Worm (Caenorhabditis elegans) whole organism, young adult: ENCODE data around the gene srh-292.
A peak's percentile ranks its signal among the peaks of the same experiment; 100 is the strongest.

Experiments used
- B0261.1 ChIP-seq: sonication (generic microtip); optimal IDR thresholded peaks from 2 replicates; lab custom pipeline; 2016; ENCODE audit warnings: mild to moderate bottlenecking, missing genetic modification characterization, moderate library complexity, missing compliant biosample characterization
- F39B2.1 ChIP-seq: fragments of 200-800 bp; sonication (Bioruptor generic); IDR thresholded peaks from 2 replicates; pipeline ENCODE4 v1.3.6; 2022; ENCODE audit warnings: missing genetic modification reagents, missing genetic modification characterization, missing compliant biosample characterization
- Y53G8AR.9 ChIP-seq: fragments of 200-800 bp; sonication (Bioruptor generic); conservative IDR thresholded peaks from 2 replicates; pipeline ENCODE4 v1.3.6; 2022; ENCODE audit warnings: missing genetic modification reagents, missing genetic modification characterization, missing compliant biosample characterization
- Y79H2A.3 ChIP-seq: fragments of 200-800 bp; sonication (Bioruptor generic); conservative IDR thresholded peaks from 2 replicates; pipeline ENCODE4 v1.3.6; 2022; ENCODE audit warnings: missing genetic modification reagents, missing genetic modification characterization, missing compliant biosample characterization
- aptf-2 ChIP-seq: fragments of 200-800 bp; sonication (Bioruptor generic); conservative IDR thresholded peaks from 2 replicates; pipeline ENCODE4 v1.3.6; 2022; ENCODE audit warnings: missing genetic modification reagents, missing genetic modification characterization, missing compliant biosample characterization
- attf-6 ChIP-seq: fragments of 200-800 bp; sonication (Bioruptor generic); IDR thresholded peaks from 2 replicates; pipeline ENCODE4 v1.3.6; 2022; ENCODE audit warnings: missing genetic modification reagents, missing genetic modification characterization, missing compliant biosample characterization
- cebp-2 ChIP-seq: fragments of 200-800 bp; sonication (Bioruptor generic); IDR thresholded peaks from 2 replicates; pipeline ENCODE4 v1.3.6; 2022; ENCODE audit warnings: missing genetic modification characterization, missing compliant biosample characterization
- dox-1 ChIP-seq: fragments of 200-800 bp; sonication (Bioruptor generic); IDR thresholded peaks from 2 replicates; pipeline ENCODE4 v1.3.6; 2022; ENCODE audit warnings: missing genetic modification reagents, missing genetic modification characterization, missing compliant biosample characterization
- efl-1 ChIP-seq: fragments of 150-350 bp; optimal IDR thresholded peaks from 2 replicates; lab custom pipeline; 2014; ENCODE audit warnings: missing biosample characterization, missing genetic modification reagents, missing genetic modification characterization
- egl-18 ChIP-seq: fragments of 200-800 bp; sonication (Bioruptor generic); IDR thresholded peaks from 2 replicates; pipeline ENCODE4 v1.3.6; 2022; ENCODE audit warnings: missing genetic modification reagents, missing genetic modification characterization, missing compliant biosample characterization
- egl-44 ChIP-seq: fragments of 200-800 bp; sonication (Bioruptor generic); IDR thresholded peaks from 2 replicates; pipeline ENCODE4 v1.3.6; 2022; ENCODE audit warnings: missing genetic modification reagents, missing genetic modification characterization, missing compliant biosample characterization
- ekl-4 ChIP-seq: fragments of 200-800 bp; sonication (Bioruptor generic); IDR thresholded peaks from 2 replicates; pipeline ENCODE4 v1.3.6; 2022; ENCODE audit warnings: missing genetic modification reagents, missing genetic modification characterization, missing compliant biosample characterization
- hrde-1 ChIP-seq: sonication (generic microtip); optimal IDR thresholded peaks from 2 replicates; lab custom pipeline; 2016; ENCODE audit warnings: missing genetic modification characterization, mild to moderate bottlenecking, missing compliant biosample characterization, moderate library complexity, missing genotype, missing genetic modification reagents, borderline replicate concordance
- hsf-1 ChIP-seq: fragments of 200-800 bp; sonication (Bioruptor generic); IDR thresholded peaks from 2 replicates; pipeline ENCODE4 v1.3.6; 2022; ENCODE audit warnings: missing genetic modification reagents, missing genetic modification characterization, missing compliant biosample characterization
- let-526 ChIP-seq: fragments of 200-800 bp; sonication (Bioruptor generic); IDR thresholded peaks from 2 replicates; pipeline ENCODE4 v1.3.6; 2022; ENCODE audit warnings: missing genetic modification reagents, missing genetic modification characterization, missing compliant biosample characterization
- lin-26 ChIP-seq: fragments of 200-800 bp; sonication (Bioruptor generic); IDR thresholded peaks from 2 replicates; pipeline ENCODE4 v1.3.6; 2022; ENCODE audit warnings: missing genetic modification reagents, missing genetic modification characterization, missing compliant biosample characterization
- lin-54 ChIP-seq: fragments of 200-800 bp; sonication (Bioruptor generic); optimal IDR thresholded peaks from 2 replicates; lab custom pipeline; 2018; ENCODE audit warnings: mild to moderate bottlenecking, missing genetic modification characterization, missing compliant biosample characterization
- madf-6 ChIP-seq: fragments of 200-800 bp; sonication (Bioruptor generic); IDR thresholded peaks from 2 replicates; pipeline ENCODE4 v1.3.6; 2022; ENCODE audit warnings: missing genetic modification reagents, missing genetic modification characterization, missing compliant biosample characterization
- madf-8 ChIP-seq: fragments of 200-800 bp; sonication (Bioruptor generic); conservative IDR thresholded peaks from 2 replicates; pipeline ENCODE4 v1.3.6; 2022; ENCODE audit warnings: missing genetic modification reagents, missing genetic modification characterization, missing compliant biosample characterization
- mel-28 ChIP-seq: sonication (generic microtip); optimal IDR thresholded peaks from 2 replicates; lab custom pipeline; 2016; ENCODE audit warnings: borderline replicate concordance, mild to moderate bottlenecking, missing genetic modification characterization, missing compliant biosample characterization
- nfya-1 ChIP-seq: sonication (generic microtip); optimal IDR thresholded peaks from 2 replicates; lab custom pipeline; 2017; ENCODE audit warnings: antibody characterized with exemption, missing compliant biosample characterization, missing genetic modification characterization, borderline replicate concordance; ENCODE audit not compliant: insufficient read depth
- nfya-2 ChIP-seq: fragments of 200-800 bp; sonication (Bioruptor generic); IDR thresholded peaks from 2 replicates; pipeline ENCODE4 v1.3.6; 2022; ENCODE audit warnings: missing genetic modification reagents, missing genetic modification characterization, missing compliant biosample characterization
- nfyb-1 ChIP-seq: fragments of 200-800 bp; sonication (Bioruptor generic); IDR thresholded peaks from 2 replicates; pipeline ENCODE4 v1.3.6; 2022; ENCODE audit warnings: missing genetic modification reagents, missing genetic modification characterization, missing compliant biosample characterization
- nhr-179 ChIP-seq: sonication (generic microtip); optimal IDR thresholded peaks from 2 replicates; lab custom pipeline; 2016; ENCODE audit warnings: mild to moderate bottlenecking, missing genetic modification characterization, missing compliant biosample characterization
- pha-4 ChIP-seq: fragments of 150-350 bp; sonication (generic microtip); optimal IDR thresholded peaks from 2 replicates; lab custom pipeline; 2014; ENCODE audit warnings: missing biosample characterization, missing genetic modification reagents, missing genetic modification characterization
- rec-8 ChIP-seq, 2 experiments: sonication (generic microtip); optimal IDR thresholded peaks; 2 replicates each; lab custom pipeline; 2016; ENCODE audit warnings: mild to moderate bottlenecking in 2 of 2, missing genetic modification characterization in 2 of 2, missing genetic modification reagents in 2 of 2, missing genotype in 2 of 2, missing biosample characterization in 1 of 2, missing compliant biosample characterization in 1 of 2, moderate library complexity in 1 of 2
- rpc-1 ChIP-seq, 2 experiments: fragments of 150-350 bp in 1 of 2; sonication (generic microtip) in 1 of 2; optimal IDR thresholded peaks; 2 replicates each; lab custom pipeline; 2014 to 2018; ENCODE audit warnings: missing biosample characterization in 1 of 2, missing genetic modification characterization in 1 of 2, missing genetic modification reagents in 1 of 2, missing genotype in 1 of 2
- sdz-38 ChIP-seq: sonication (generic microtip); optimal IDR thresholded peaks from 2 replicates; lab custom pipeline; 2016; ENCODE audit warnings: missing genotype, missing genetic modification characterization, missing compliant biosample characterization
- sptf-2 ChIP-seq: fragments of 200-800 bp; sonication (Bioruptor generic); optimal IDR thresholded peaks from 2 replicates; lab custom pipeline; 2018; ENCODE audit warnings: mild to moderate bottlenecking, missing genetic modification characterization, missing compliant biosample characterization
- tbp1 ChIP-seq: fragments of 200-800 bp; sonication (Bioruptor generic); optimal IDR thresholded peaks from 2 replicates; lab custom pipeline; 2018; ENCODE audit warnings: mild to moderate bottlenecking, missing genetic modification characterization, missing compliant biosample characterization
- unc-130 ChIP-seq: sonication (generic microtip); optimal IDR thresholded peaks from 2 replicates; lab custom pipeline; 2016; ENCODE audit warnings: missing genetic modification reagents, missing genetic modification characterization, missing compliant biosample characterization
- unc-62 ChIP-seq: fragments of 150-350 bp; optimal IDR thresholded peaks from 2 replicates; lab custom pipeline; 2014; ENCODE audit warnings: missing biosample characterization, missing genetic modification reagents, missing genetic modification characterization
- zfh-2 ChIP-seq: fragments of 200-800 bp; sonication (Bioruptor generic); conservative IDR thresholded peaks from 2 replicates; pipeline ENCODE4 v1.3.6; 2022; ENCODE audit warnings: missing genetic modification reagents, missing genetic modification characterization, missing compliant biosample characterization

The srh-292 gene

ce11 chrV:17821805-17822204 is 19.2 kb downstream of the srh-292 start, which contains the start of gene srh-300:
Gene srh-300 (plus strand): TSS chrV:17822105.
- no peak for TF ChIP-seq sptf-2 (GFP tag; lab: Kevin White, UChicago)
- no peak for TF ChIP-seq mel-28 (tag; lab: Kevin White, UChicago)
- TF ChIP-seq nhr-179 (tag; lab: Kevin White, UChicago): no peak
- no peak for TF ChIP-seq unc-130 (GFP tag; lab: Kevin White, UChicago)
- TF ChIP-seq egl-18: no peak
- no peak for TF ChIP-seq lin-54 (GFP tag; lab: Kevin White, UChicago)
- no peak for TF ChIP-seq Y79H2A.3 (GFP tag; lab: Robert Waterston, UW)
- TF ChIP-seq dox-1: no peak
- TF ChIP-seq hsf-1 (GFP tag; lab: Robert Waterston, UW): no peak
- no peak for TF ChIP-seq sdz-38 (tag; lab: Kevin White, UChicago)
- TF ChIP-seq B0261.1 (tag; lab: Kevin White, UChicago): no peak
- no peak for TF ChIP-seq rpc-1 (optimal IDR thresholded peaks at IDR 0.05; lab: Kevin White, UChicago)
- TF ChIP-seq rpc-1 (tag; optimal IDR thresholded peaks at IDR 0.05; lab: Kevin White, UChicago): no peak
- TF ChIP-seq rec-8 (tag; optimal IDR thresholded peaks at IDR 0.05; lab: Kevin White, UChicago): no peak
- no peak for TF ChIP-seq unc-62 (GFP tag; lab: Kevin White, UChicago)
- no peak for TF ChIP-seq hrde-1 (tag; lab: Kevin White, UChicago)
- TF ChIP-seq efl-1 (GFP tag; lab: Kevin White, UChicago): no peak
- TF ChIP-seq, all 124 proteins: peak for 0

ce11 chrV:17824610-17825009 is 22.0 kb downstream of the srh-292 start, which contains the start of gene srh-301:
Gene srh-301 (plus strand): TSS chrV:17824910.
- no peak for TF ChIP-seq nhr-179 (tag; lab: Kevin White, UChicago)
- no peak for TF ChIP-seq F39B2.1 (GFP tag; lab: Robert Waterston, UW)
- no peak for TF ChIP-seq ekl-4
- TF ChIP-seq zfh-2 (GFP tag; lab: Robert Waterston, UW): no peak
- TF ChIP-seq lin-26 (GFP tag; lab: Robert Waterston, UW): no peak
- no peak for TF ChIP-seq madf-8

- TF ChIP-seq tbp1 (GFP tag; lab: Kevin White, UChicago) (peak; percentile 83), lin-26 (GFP tag; lab: Robert Waterston, UW) (peak; percentile 57; the same call in 1 of the 2 replicates), B0261.1 (tag; lab: Kevin White, UChicago) (peak; percentile 47), rpc-1 (optimal IDR thresholded peaks at IDR 0.05; lab: Kevin White, UChicago) (peak; percentile 39), rpc-1 (tag; optimal IDR thresholded peaks at IDR 0.05; lab: Kevin White, UChicago) (peak; percentile 68)
Observed at ce11 chrV:17826325-17826724, 23.8 kb downstream of the srh-292 start.

ce11 chrV:17828310-17828709 is 25.7 kb downstream of the srh-292 start, which contains the start of gene srh-304:
Gene srh-304 (plus strand): TSS chrV:17828610.
- TF ChIP-seq nfyb-1 (GFP tag; lab: Robert Waterston, UW) (no peak), madf-6 (no peak), cebp-2 (GFP tag; lab: Robert Waterston, UW) (no peak), sptf-2 (GFP tag; lab: Kevin White, UChicago) (no peak), let-526 (GFP tag; lab: Robert Waterston, UW) (no peak), Y53G8AR.9 (GFP tag; lab: Robert Waterston, UW) (no peak), pha-4 (tag; lab: Kevin White, UChicago) (no peak), aptf-2 (no peak), nfya-2 (GFP tag; lab: Robert Waterston, UW) (no peak), nhr-179 (tag; lab: Kevin White, UChicago) (no peak), egl-44 (GFP tag; lab: Robert Waterston, UW) (no peak), attf-6 (no peak), nfya-1 (tag; lab: Kevin White, UChicago) (no peak)
